Worm (Caenorhabditis elegans) whole organism, L4 larva: ENCODE data around the gene Y66D12A.11.

ENCODE experiments used
- F10B5.3 ChIP-seq: sonication (generic microtip); optimal IDR thresholded peaks from 2 replicates; lab custom pipeline; 2016; ENCODE audit warnings: mild to moderate bottlenecking, missing genetic modification characterization, missing compliant biosample characterization
- F49E8.2 ChIP-seq: sonication (generic microtip); optimal IDR thresholded peaks from 2 replicates; lab custom pipeline; 2016; ENCODE audit warnings: missing compliant biosample characterization, mild to moderate bottlenecking, missing genetic modification characterization, borderline replicate concordance
- R02D3.7 ChIP-seq: fragments of 150-350 bp; sonication (generic microtip); optimal IDR thresholded peaks from 3 replicates; lab custom pipeline; 2014; ENCODE audit warnings: missing biosample characterization, missing genetic modification characterization
- T20F7.1 ChIP-seq: fragments of 200-800 bp; sonication (Bioruptor generic); optimal IDR thresholded peaks from 2 replicates; lab custom pipeline; 2018; ENCODE audit warnings: mild to moderate bottlenecking, missing genetic modification characterization, missing compliant biosample characterization
- T26A8.4 ChIP-seq: fragments of 200-800 bp; sonication (Bioruptor generic); IDR thresholded peaks from 2 replicates; pipeline ENCODE4 v1.3.6; 2022; ENCODE audit warnings: missing genetic modification characterization, missing compliant biosample characterization
- Y105C5A.15 ChIP-seq: fragments of 200-800 bp; sonication (Bioruptor generic); IDR thresholded peaks from 2 replicates; pipeline ENCODE4 v1.3.6; 2022; ENCODE audit warnings: missing genetic modification characterization, missing compliant biosample characterization
- Y5F2A.4 ChIP-seq: fragments of 200-800 bp; sonication (Bioruptor generic); optimal IDR thresholded peaks from 2 replicates; lab custom pipeline; 2018; ENCODE audit warnings: mild to moderate bottlenecking, missing genetic modification characterization, missing compliant biosample characterization
- Y75B8A.6 ChIP-seq: fragments of 200-800 bp; sonication (Bioruptor generic); IDR thresholded peaks from 2 replicates; pipeline ENCODE4 v1.3.6; 2022; ENCODE audit warnings: missing genetic modification reagents, missing genetic modification characterization, missing compliant biosample characterization
- ZK337.2 ChIP-seq: fragments of 200-800 bp; sonication (Bioruptor generic); IDR thresholded peaks from 2 replicates; pipeline ENCODE4 v1.3.6; 2022; ENCODE audit warnings: missing genetic modification reagents, missing genetic modification characterization, missing compliant biosample characterization
- aha-1 ChIP-seq: fragments of 150-350 bp; peaks from one replicate; lab custom pipeline; 2014; ENCODE audit warnings: missing biosample characterization, missing genetic modification characterization
- aly-2 ChIP-seq: sonication (generic microtip); optimal IDR thresholded peaks from 2 replicates; lab custom pipeline; 2018; ENCODE audit warnings: missing biosample characterization, missing genetic modification characterization
- ama-1 ChIP-seq: fragments of 150-350 bp; optimal IDR thresholded peaks from 2 replicates; lab custom pipeline; 2014; ENCODE audit warnings: inconsistent platforms, mixed read lengths
- arid-1 ChIP-seq: fragments of 200-800 bp; sonication (Bioruptor generic); conservative IDR thresholded peaks from 2 replicates; pipeline ENCODE4 v1.3.6; 2022; ENCODE audit warnings: missing genetic modification reagents, missing genetic modification characterization, missing compliant biosample characterization
- ceh-44 ChIP-seq: fragments of 200-800 bp; sonication (Bioruptor generic); IDR thresholded peaks from 2 replicates; pipeline ENCODE4 v1.3.6; 2022; ENCODE audit warnings: missing genetic modification reagents, missing genetic modification characterization, missing compliant biosample characterization
- cey-2 ChIP-seq: sonication (generic microtip); optimal IDR thresholded peaks from 3 replicates; lab custom pipeline; 2017; ENCODE audit warnings: missing genetic modification characterization, mild to moderate bottlenecking, missing compliant biosample characterization, antibody characterized with exemption, borderline replicate concordance; ENCODE audit not compliant: insufficient read depth
- dpl-1 ChIP-seq: fragments of 150-350 bp; optimal IDR thresholded peaks from 2 replicates; lab custom pipeline; 2014; ENCODE audit warnings: missing biosample characterization, missing genetic modification reagents, missing genetic modification characterization
- dve-1 ChIP-seq: sonication (generic microtip); optimal IDR thresholded peaks from 2 replicates; lab custom pipeline; 2017; ENCODE audit warnings: antibody characterized with exemption, mild to moderate bottlenecking, missing genetic modification characterization, missing compliant biosample characterization; ENCODE audit not compliant: insufficient read depth
- egl-43 ChIP-seq: fragments of 200-800 bp; sonication (Bioruptor generic); IDR thresholded peaks from 2 replicates; pipeline ENCODE4 v1.3.6; 2022; ENCODE audit warnings: missing genetic modification reagents, missing genetic modification characterization, missing compliant biosample characterization
- fos-1 ChIP-seq: fragments of 150-350 bp; optimal IDR thresholded peaks from 2 replicates; lab custom pipeline; 2014; ENCODE audit warnings: missing biosample characterization, missing genetic modification characterization
- gei-8 ChIP-seq: fragments of 200-800 bp; sonication (Bioruptor generic); optimal IDR thresholded peaks from 2 replicates; lab custom pipeline; 2018; ENCODE audit warnings: mild to moderate bottlenecking, missing genetic modification characterization, missing compliant biosample characterization
- hif-1 ChIP-seq, 2 experiments: sonication (generic microtip); optimal IDR thresholded peaks; 2 replicates each; lab custom pipeline; 2016 to 2017; ENCODE audit warnings: missing compliant biosample characterization in 2 of 2, missing genetic modification characterization in 2 of 2, missing genetic modification reagents in 2 of 2, missing genotype in 2 of 2, mild to moderate bottlenecking in 1 of 2
- hlh-11 ChIP-seq: fragments of 200-800 bp; sonication (Bioruptor generic); optimal IDR thresholded peaks from 2 replicates; lab custom pipeline; 2018; ENCODE audit warnings: mild to moderate bottlenecking, missing genetic modification characterization, missing compliant biosample characterization
- hlh-30 ChIP-seq: sonication (generic microtip); optimal IDR thresholded peaks from 2 replicates; lab custom pipeline; 2017; ENCODE audit warnings: antibody characterized with exemption, mild to moderate bottlenecking, missing genetic modification characterization, missing compliant biosample characterization; ENCODE audit not compliant: insufficient read depth
- hmg-1.1 ChIP-seq: fragments of 200-800 bp; sonication (Bioruptor generic); IDR thresholded peaks from 2 replicates; pipeline ENCODE4 v1.3.6; 2022; ENCODE audit warnings: missing genetic modification reagents, missing genetic modification characterization, missing compliant biosample characterization
- jun-1 ChIP-seq: fragments of 150-350 bp; optimal IDR thresholded peaks from 2 replicates; lab custom pipeline; 2014; ENCODE audit warnings: missing biosample characterization, missing genetic modification reagents, missing genetic modification characterization
- lim-7 ChIP-seq: fragments of 200-800 bp; sonication (Bioruptor generic); IDR thresholded peaks from 2 replicates; pipeline ENCODE4 v1.3.6; 2022; ENCODE audit warnings: missing genetic modification characterization, missing compliant biosample characterization
- lin-38 ChIP-seq: fragments of 200-800 bp; sonication (Bioruptor generic); IDR thresholded peaks from 2 replicates; pipeline ENCODE4 v1.3.6; 2022; ENCODE audit warnings: missing genetic modification reagents, missing genetic modification characterization, missing compliant biosample characterization
- lsy-2 ChIP-seq, 2 experiments: fragments of 150-350 bp in 1 of 2; sonication (generic microtip) in 1 of 2; optimal IDR thresholded peaks; 2 replicates each; lab custom pipeline; 2014 to 2017; ENCODE audit warnings: missing biosample characterization in 2 of 2, missing genetic modification characterization in 2 of 2
- madf-9 ChIP-seq: fragments of 200-800 bp; sonication (Bioruptor generic); conservative IDR thresholded peaks from 2 replicates; pipeline ENCODE4 v1.3.6; 2022; ENCODE audit warnings: missing genetic modification reagents, missing genetic modification characterization, missing compliant biosample characterization
- mxl-2 ChIP-seq: fragments of 200-800 bp; sonication (Bioruptor generic); conservative IDR thresholded peaks from 2 replicates; pipeline ENCODE4 v1.3.6; 2022; ENCODE audit warnings: missing genetic modification reagents, missing genetic modification characterization, missing compliant biosample characterization
- mxl-3 ChIP-seq: fragments of 200-800 bp; sonication (Bioruptor generic); optimal IDR thresholded peaks from 2 replicates; lab custom pipeline; 2018; ENCODE audit warnings: mild to moderate bottlenecking, missing genetic modification characterization, missing compliant biosample characterization
- nhr-10 ChIP-seq: fragments of 150-350 bp; optimal IDR thresholded peaks from 2 replicates; lab custom pipeline; 2014; ENCODE audit warnings: missing biosample characterization, missing genetic modification characterization
- nhr-77 ChIP-seq: fragments of 150-350 bp; optimal IDR thresholded peaks from 2 replicates; lab custom pipeline; 2014; ENCODE audit warnings: missing biosample characterization, missing genetic modification characterization
- pha-4 ChIP-seq, 2 experiments: fragments of 150-350 bp in 1 of 2; fragments of 200-800 bp in 1 of 2; sonication (Bioruptor generic) in 1 of 2; IDR thresholded peaks in 1 of 2; optimal IDR thresholded peaks in 1 of 2; 2 replicates each; pipeline versions ENCODE4 v1.3.6 to Lab custom; 2014 to 2022; ENCODE audit warnings: missing genetic modification characterization in 2 of 2, missing genetic modification reagents in 2 of 2, missing biosample characterization in 1 of 2, missing compliant biosample characterization in 1 of 2
- php-3 ChIP-seq: fragments of 200-800 bp; sonication (Bioruptor generic); IDR thresholded peaks from 2 replicates; pipeline ENCODE4 v1.3.6; 2022; ENCODE audit warnings: missing genetic modification reagents, missing genetic modification characterization, missing compliant biosample characterization
- set-16 ChIP-seq: fragments of 200-800 bp; sonication (Bioruptor generic); IDR thresholded peaks from 2 replicates; pipeline ENCODE4 v1.3.6; 2022; ENCODE audit warnings: missing genetic modification reagents, missing genetic modification characterization, missing compliant biosample characterization
- snpc-1.2 ChIP-seq: fragments of 200-800 bp; sonication (Bioruptor generic); IDR thresholded peaks from 2 replicates; pipeline ENCODE4 v1.3.6; 2022; ENCODE audit warnings: missing genetic modification reagents, missing genetic modification characterization, missing compliant biosample characterization
- snpc-4 ChIP-seq: fragments of 150-350 bp; optimal IDR thresholded peaks from 2 replicates; lab custom pipeline; 2014; ENCODE audit warnings: missing biosample characterization, missing genetic modification characterization
- spr-1 ChIP-seq: sonication (generic microtip); optimal IDR thresholded peaks from 2 replicates; lab custom pipeline; 2016; ENCODE audit warnings: mild to moderate bottlenecking, missing genetic modification characterization, missing compliant biosample characterization
- spr-3 ChIP-seq: fragments of 200-800 bp; sonication (Bioruptor generic); optimal IDR thresholded peaks from 2 replicates; lab custom pipeline; 2018; ENCODE audit warnings: mild to moderate bottlenecking, missing genetic modification characterization, missing compliant biosample characterization
- unc-39 ChIP-seq: sonication (generic microtip); optimal IDR thresholded peaks from 2 replicates; lab custom pipeline; 2017; ENCODE audit warnings: missing biosample characterization, missing genetic modification characterization
- unc-62 ChIP-seq, 3 experiments: fragments of 150-350 bp in 1 of 3; sonication (generic microtip); optimal IDR thresholded peaks in 2 of 3; peaks in 1 of 3; 1 replicate in 1 of 3; 2 replicates in 2 of 3; lab custom pipeline; 2014 to 2017; ENCODE audit warnings: missing biosample characterization in 3 of 3, missing genetic modification characterization in 3 of 3, missing genetic modification reagents in 3 of 3, missing genotype in 1 of 3
- vab-7 ChIP-seq: fragments of 200-800 bp; sonication (Bioruptor generic); IDR thresholded peaks from 2 replicates; pipeline ENCODE4 v1.3.6; 2022; ENCODE audit warnings: missing genetic modification reagents, missing genetic modification characterization, missing compliant biosample characterization
- zag-1 ChIP-seq: fragments of 150-350 bp; optimal IDR thresholded peaks from 2 replicates; lab custom pipeline; 2014; ENCODE audit warnings: missing biosample characterization, missing genetic modification characterization
- zfp-2 ChIP-seq: sonication (generic microtip); optimal IDR thresholded peaks from 2 replicates; lab custom pipeline; 2016; ENCODE audit warnings: mild to moderate bottlenecking, missing genetic modification characterization, missing compliant biosample characterization
- zip-2 ChIP-seq: fragments of 150-350 bp; optimal IDR thresholded peaks from 2 replicates; lab custom pipeline; 2014; ENCODE audit warnings: missing biosample characterization, missing genetic modification characterization

The Y66D12A.11 gene

ce11 chrIII:11554701-11555111 is 8.6 kb upstream of the Y66D12A.11 start (continued):
- TF ChIP-seq ceh-44 (GFP tag; lab: Robert Waterston, UW) (0 out of 2 replicates have a peak, but pooled peaks have one; percentile 23), lin-38 (GFP tag; lab: Robert Waterston, UW) (peak; percentile 68), Y75B8A.6 (GFP tag; lab: Robert Waterston, UW) (no peak), zag-1 (tag; lab: Kevin White, UChicago) (no peak), cey-2 (tag; lab: Kevin White, UChicago) (no peak), lsy-2 (tag; optimal IDR thresholded peaks at IDR 0.05; lab: Kevin White, UChicago) (peak in 1 of 2 experiments; percentile 23), dpl-1 (GFP tag; lab: Kevin White, UChicago) (peak; percentile 14), egl-43 (GFP tag; lab: Robert Waterston, UW) (peak; percentile 81), aly-2 (tag; lab: Kevin White, UChicago) (no peak), T20F7.1 (GFP tag; lab: Kevin White, UChicago) (no peak), dve-1 (tag; lab: Kevin White, UChicago) (peak; percentile 38), nhr-10 (tag; lab: Kevin White, UChicago) (no peak), pha-4 (GFP tag; IDR thresholded peaks at IDR 0.05; lab: Robert Waterston, UW) (peak; percentile 70; the same call in 1 of the 2 replicates), pha-4 (tag; optimal IDR thresholded peaks at IDR 0.05; lab: Kevin White, UChicago) (no peak), vab-7 (GFP tag; lab: Robert Waterston, UW) (peak; percentile 70), T26A8.4 (GFP tag; lab: Robert Waterston, UW) (no peak), Y105C5A.15 (GFP tag; lab: Robert Waterston, UW) (0 out of 2 replicates have a peak, but pooled peaks have one; percentile 30), gei-8 (GFP tag; lab: Kevin White, UChicago) (no peak), hlh-11 (tag; lab: Kevin White, UChicago) (no peak), aha-1 (tag; lab: Kevin White, UChicago) (no peak), hif-1 (tag; optimal IDR thresholded peaks at IDR 0.05; lab: Kevin White, UChicago) (no peak), ama-1 (lab: Kevin White, UChicago) (no peak), F10B5.3 (tag; lab: Kevin White, UChicago) (no peak), spr-1 (peak; percentile 47), R02D3.7 (tag; lab: Kevin White, UChicago) (no peak), zip-2 (tag; lab: Kevin White, UChicago) (no peak), lim-7 (GFP tag; lab: Robert Waterston, UW) (peak; percentile 77), hmg-1.1 (GFP tag; lab: Robert Waterston, UW) (peak; percentile 42; the same call in 1 of the 2 replicates), mxl-3 (GFP tag; lab: Kevin White, UChicago) (no peak), unc-62 (GFP tag; optimal IDR thresholded peaks at IDR 0.05 in 1 of 2; lab: Kevin White, UChicago) (peak in 1 of 2 experiments; percentile 34), unc-62 (tag; optimal IDR thresholded peaks at IDR 0.05; lab: Kevin White, UChicago) (no peak), php-3 (no peak), zfp-2 (no peak), snpc-1.2 (peak; percentile 64), snpc-4 (tag; lab: Kevin White, UChicago) (no peak), jun-1 (tag; lab: Kevin White, UChicago) (no peak), spr-3 (GFP tag; lab: Kevin White, UChicago) (no peak), Y5F2A.4 (GFP tag; lab: Kevin White, UChicago) (no peak), mxl-2 (GFP tag; lab: Robert Waterston, UW) (no peak), arid-1 (0 out of 2 replicates have a peak, but pooled peaks have one; percentile 42), fos-1 (tag; lab: Kevin White, UChicago) (no peak), nhr-77 (tag; lab: Kevin White, UChicago) (no peak), madf-9 (GFP tag; lab: Robert Waterston, UW) (no peak; the same call in 1 of the 2 replicates), unc-39 (no peak), hlh-30 (tag; lab: Kevin White, UChicago) (peak; percentile 56), set-16 (peak; percentile 43; the same call in 1 of the 2 replicates), F49E8.2 (tag; lab: Kevin White, UChicago) (peak; percentile 26), ZK337.2 (peak; percentile 65)
